Worm (Caenorhabditis elegans): Measurements from ENCODE around the gene ZK418.2.

Gene ZK418.2

DNA sequence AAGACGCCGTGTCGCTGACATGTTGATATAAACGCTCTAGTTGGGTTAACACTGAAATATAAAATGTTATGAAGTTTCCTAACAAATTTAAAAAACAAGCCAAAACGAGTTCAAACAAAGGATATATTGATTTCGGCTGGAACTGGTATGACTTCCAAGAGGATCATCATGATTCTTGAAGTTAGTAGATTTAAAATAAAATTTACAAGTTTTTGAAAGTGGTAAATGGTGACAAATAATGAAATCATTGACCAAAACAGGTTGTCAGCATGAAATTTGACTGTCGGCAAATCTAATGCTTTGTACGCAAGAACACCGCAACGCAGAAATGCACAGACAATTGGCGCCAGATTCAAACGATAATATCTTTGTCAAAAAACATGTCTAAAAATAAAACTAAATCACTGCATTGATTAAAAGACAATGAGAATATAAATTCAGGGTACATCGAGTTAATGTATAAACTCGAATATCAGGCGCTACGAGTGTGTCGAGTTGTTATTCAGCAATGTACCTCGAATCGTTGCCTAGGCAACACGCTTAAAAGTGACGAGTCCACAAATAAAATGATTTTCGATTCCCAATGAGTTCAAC, 22.5 kb upstream of the ZK418.2 start, which contains the start of the genes ubc-18 and R01H2.8 (continued):
- TF ChIP-seq blmp-1 (tag; optimal IDR thresholded peaks at IDR 0.05), result peak; percentile 23
- no peak for TF ChIP-seq grh-1 (GFP tag; IDR thresholded peaks at IDR 0.05)
- no peak for TF ChIP-seq elt-2 (tag; optimal IDR thresholded peaks at IDR 0.05)
- peak; percentile 93 to 97 for TF ChIP-seq lin-35 (GFP tag; optimal IDR thresholded peaks at IDR 0.05)
- peak; percentile 89 to 95 (median 94) for TF ChIP-seq dpl-1 (GFP tag; optimal IDR thresholded peaks at IDR 0.05)
- TF ChIP-seq efl-1 (optimal IDR thresholded peaks at IDR 0.05), result peak; percentile 90 to 94
- TF ChIP-seq efl-1 (GFP tag; optimal IDR thresholded peaks at IDR 0.05 in 1 of 2), result peak; percentile 93 to 99
- TF ChIP-seq mdl-1 (tag; optimal IDR thresholded peaks at IDR 0.05), result peak in 1 of 2 experiments; percentile 38
- TF ChIP-seq nhr-84 (tag; optimal IDR thresholded peaks at IDR 0.05), result no peak
- TF ChIP-seq snpc-4 (tag; optimal IDR thresholded peaks at IDR 0.05), result no peak
- peak; percentile 62 for TF ChIP-seq mep-1 (tag; optimal IDR thresholded peaks at IDR 0.05)
- no peak for TF ChIP-seq mab-9 (GFP tag; IDR thresholded peaks at IDR 0.05)
- TF ChIP-seq pax-3 (tag; optimal IDR thresholded peaks at IDR 0.05), result no peak
- peak; percentile 2 for TF ChIP-seq aly-2 (tag; optimal IDR thresholded peaks at IDR 0.05)
- peak; percentile 57 for TF ChIP-seq nhr-47 (tag; optimal IDR thresholded peaks at IDR 0.05)
- peak; percentile 75 for TF ChIP-seq skn-1 (tag; optimal IDR thresholded peaks at IDR 0.05)
- TF ChIP-seq dsc-1 (tag; optimal IDR thresholded peaks at IDR 0.05), result no peak
- TF ChIP-seq tbx-2 (tag; optimal IDR thresholded peaks at IDR 0.05), result no peak
- TF ChIP-seq C16A3.4 (tag; optimal IDR thresholded peaks at IDR 0.05), result peak; percentile 46
- no peak for TF ChIP-seq ama-1 (optimal IDR thresholded peaks at IDR 0.05)
- no peak for TF ChIP-seq nhr-77 (tag; optimal IDR thresholded peaks at IDR 0.05)
- no peak for TF ChIP-seq pag-3 (tag; optimal IDR thresholded peaks at IDR 0.05; ENCODE audit: borderline replicate concordance, insufficient read depth)
- no peak for TF ChIP-seq egl-27 (tag; optimal IDR thresholded peaks at IDR 0.05)
- no peak for TF ChIP-seq alr-1 (tag; optimal IDR thresholded peaks at IDR 0.05; ENCODE audit: borderline replicate concordance)
- TF ChIP-seq unc-130 (tag; optimal IDR thresholded peaks at IDR 0.05), result peak; percentile 45
- no peak for TF ChIP-seq unc-30 (tag; optimal IDR thresholded peaks at IDR 0.05)
- no peak for TF ChIP-seq efl-3 (GFP tag; optimal IDR thresholded peaks at IDR 0.05)
- TF ChIP-seq hlh-17 (GFP tag; optimal IDR thresholded peaks at IDR 0.05; ENCODE audit: borderline replicate concordance), result no peak
- TF ChIP-seq ceh-88 (GFP tag; IDR thresholded peaks at IDR 0.05), result no peak
- peak in 1 of 6 experiments; percentile 33 for TF ChIP-seq elt-3 (tag; optimal IDR thresholded peaks at IDR 0.05)
- TF ChIP-seq lin-39 (tag; optimal IDR thresholded peaks at IDR 0.05), result no peak
- TF ChIP-seq zip-4 (GFP tag; optimal IDR thresholded peaks at IDR 0.05), result no peak
- TF ChIP-seq C34B4.2 (tag; optimal IDR thresholded peaks at IDR 0.05), result no peak
- TF ChIP-seq tlp-1 (tag; optimal IDR thresholded peaks at IDR 0.05), result no peak
- no peak for TF ChIP-seq unc-98 (GFP tag; IDR thresholded peaks at IDR 0.05)
- no peak for TF ChIP-seq aha-1 (tag; optimal IDR thresholded peaks at IDR 0.05)
- TF ChIP-seq hpl-2 (GFP tag; optimal IDR thresholded peaks at IDR 0.05), result no peak
- no peak for TF ChIP-seq Y116A8C.19 (tag; optimal IDR thresholded peaks at IDR 0.05; ENCODE audit: borderline replicate concordance)
- TF ChIP-seq nhr-11 (tag; optimal IDR thresholded peaks at IDR 0.05), result no peak
- peak; percentile 57 for TF ChIP-seq nhr-85 (tag)
- TF ChIP-seq nhr-20 (tag; optimal IDR thresholded peaks at IDR 0.05), result peak; percentile 41
- no peak for TF ChIP-seq fkh-10 (GFP tag; optimal IDR thresholded peaks at IDR 0.05)
- TF ChIP-seq ceh-8 (GFP tag; optimal IDR thresholded peaks at IDR 0.05), result no peak
- TF ChIP-seq rnt-1 (tag; optimal IDR thresholded peaks at IDR 0.05), result peak; percentile 47
- no peak for TF ChIP-seq ceh-63 (GFP tag; optimal IDR thresholded peaks at IDR 0.05)
